Fruit fly (Drosophila melanogaster) whole organism, embryonic: ENCODE measurements around the gene gammaTub37C.

Experiments used
- ATbp ChIP-seq: fragments of 200-800 bp; sonication (Bioruptor generic); optimal IDR thresholded peaks from 2 replicates; lab custom pipeline; 2017; ENCODE audit warnings: missing biosample characterization, mild to moderate bottlenecking, missing genetic modification characterization, missing genetic modification reagents
- BEAF-32 ChIP-seq: fragments of 200-800 bp; sonication (Bioruptor generic); optimal IDR thresholded peaks from 3 replicates; lab custom pipeline; 2017; ENCODE audit warnings: missing biosample characterization, missing genetic modification characterization, mild to moderate bottlenecking, moderate library complexity, missing genetic modification reagents
- CG10979 ChIP-seq: fragments of 200-800 bp; sonication (Bioruptor generic); optimal IDR thresholded peaks from 2 replicates; lab custom pipeline; 2018; ENCODE audit warnings: missing biosample characterization, mild to moderate bottlenecking, missing genetic modification characterization, moderate library complexity
- CG11093 ChIP-seq: fragments of 200-800 bp; sonication (Bioruptor generic); IDR thresholded peaks from 3 replicates; pipeline ENCODE4 v1.3.6; 2022; ENCODE audit warnings: missing biosample characterization, missing genetic modification characterization
- CG12155 ChIP-seq: fragments of 200-800 bp; sonication (Bioruptor generic); optimal IDR thresholded peaks from 3 replicates; lab custom pipeline; 2016; ENCODE audit warnings: missing biosample characterization, missing genetic modification characterization
- CG12659 ChIP-seq: fragments of 200-800 bp; sonication (Bioruptor generic); optimal IDR thresholded peaks from 3 replicates; lab custom pipeline; 2017; ENCODE audit warnings: mild to moderate bottlenecking, missing biosample characterization, missing genetic modification reagents, missing genetic modification characterization
- CG13624 ChIP-seq: fragments of 200-800 bp; sonication (Bioruptor generic); optimal IDR thresholded peaks from 2 replicates; lab custom pipeline; 2016; ENCODE audit warnings: missing biosample characterization, missing genetic modification characterization
- CG15514 ChIP-seq: fragments of 200-800 bp; sonication (Bioruptor generic); optimal IDR thresholded peaks from 3 replicates; lab custom pipeline; 2017; ENCODE audit warnings: missing biosample characterization, missing genetic modification characterization, mild to moderate bottlenecking, moderate library complexity, missing genetic modification reagents
- CG15601 ChIP-seq: fragments of 200-800 bp; sonication (Bioruptor generic); optimal IDR thresholded peaks from 3 replicates; lab custom pipeline; 2019; ENCODE audit warnings: missing biosample characterization, mild to moderate bottlenecking, missing genetic modification characterization, moderate library complexity
- CG16779 ChIP-seq: fragments of 200-800 bp; sonication (Bioruptor generic); IDR thresholded peaks from 2 replicates; pipeline ENCODE4 v1.3.6; 2022; ENCODE audit warnings: missing biosample characterization, missing genetic modification characterization
- CG17186 ChIP-seq: fragments of 200-800 bp; sonication (Bioruptor generic); optimal IDR thresholded peaks from 3 replicates; lab custom pipeline; 2017; ENCODE audit warnings: missing biosample characterization, missing genetic modification reagents, missing genetic modification characterization
- CG17385 ChIP-seq: fragments of 200-800 bp; sonication (Bioruptor generic); optimal IDR thresholded peaks from 3 replicates; lab custom pipeline; 2018; ENCODE audit warnings: missing biosample characterization, mild to moderate bottlenecking, missing genetic modification characterization
- CG1832 ChIP-seq: fragments of 200-800 bp; sonication (Bioruptor generic); optimal IDR thresholded peaks from 2 replicates; lab custom pipeline; 2017; ENCODE audit warnings: missing biosample characterization, mild to moderate bottlenecking, missing genetic modification characterization, inconsistent platforms
- CG3995 ChIP-seq: fragments of 200-800 bp; sonication (Bioruptor generic); optimal IDR thresholded peaks from 3 replicates; lab custom pipeline; 2016; ENCODE audit warnings: missing biosample characterization, missing genetic modification characterization
- CG4617 ChIP-seq: fragments of 200-800 bp; sonication (Bioruptor generic); optimal IDR thresholded peaks from 3 replicates; lab custom pipeline; 2016; ENCODE audit warnings: missing biosample characterization, missing genetic modification characterization, borderline replicate concordance
- CG8089 ChIP-seq: fragments of 200-800 bp; sonication (Bioruptor generic); optimal IDR thresholded peaks from 3 replicates; lab custom pipeline; 2016; ENCODE audit warnings: missing biosample characterization, missing genetic modification characterization
- D19A ChIP-seq: fragments of 200-800 bp; optimal IDR thresholded peaks from 3 replicates; lab custom pipeline; 2019; ENCODE audit warnings: missing biosample characterization, mild to moderate bottlenecking, missing genetic modification characterization, moderate library complexity
- Deaf1 ChIP-seq: fragments of 200-800 bp; optimal IDR thresholded peaks from 3 replicates; lab custom pipeline; 2019; ENCODE audit warnings: missing biosample characterization, mild to moderate bottlenecking, missing genetic modification characterization, moderate library complexity
- Hey ChIP-seq: fragments of 200-800 bp; sonication (Bioruptor generic); optimal IDR thresholded peaks from 3 replicates; lab custom pipeline; 2018; ENCODE audit warnings: missing biosample characterization, mild to moderate bottlenecking, missing genetic modification characterization
- Lim3 ChIP-seq: fragments of 200-800 bp; sonication (Bioruptor generic); IDR thresholded peaks from 2 replicates; pipeline ENCODE4 v1.3.6; 2022; ENCODE audit warnings: missing biosample characterization, missing genetic modification characterization
- MBD-R2 ChIP-seq: fragments of 200-800 bp; sonication (Bioruptor generic); IDR thresholded peaks from 2 replicates; pipeline ENCODE4 v1.3.6; 2022; ENCODE audit warnings: missing biosample characterization, missing genetic modification characterization
- NC2α ChIP-seq: fragments of 200-800 bp; sonication (Bioruptor generic); optimal IDR thresholded peaks from 2 replicates; lab custom pipeline; 2016; ENCODE audit warnings: missing biosample characterization, missing genetic modification characterization
- PHDP ChIP-seq: fragments of 200-800 bp; sonication (Bioruptor generic); optimal IDR thresholded peaks from 3 replicates; lab custom pipeline; 2018; ENCODE audit warnings: missing biosample characterization, mild to moderate bottlenecking, missing genetic modification characterization, moderate library complexity
- Pdp1 ChIP-seq, 2 experiments: fragments of 200-800 bp; sonication (Bioruptor generic); optimal IDR thresholded peaks; 3 replicates each; lab custom pipeline; 2016; ENCODE audit warnings: missing biosample characterization in 2 of 2, missing genetic modification characterization in 2 of 2, mild to moderate bottlenecking in 1 of 2, moderate library complexity in 1 of 2
- Stat92E ChIP-seq, 3 experiments: fragments of >200 bp in 2 of 3; fragments of 200-800 bp in 1 of 3; sonication (Bioruptor generic) in 1 of 3; optimal IDR thresholded peaks; 2 replicates each; lab custom pipeline; 2017 to 2019; ENCODE audit warnings: missing biosample characterization in 3 of 3, missing genetic modification characterization in 3 of 3, mild to moderate bottlenecking in 1 of 3, moderate library complexity in 1 of 3
- amos ChIP-seq: fragments of 200-800 bp; sonication (Bioruptor generic); IDR thresholded peaks from 2 replicates; pipeline ENCODE4 v1.3.6; 2022; ENCODE audit warnings: missing biosample characterization, missing genetic modification characterization; ENCODE audit not compliant: partially characterized antibody
- ato ChIP-seq: fragments of 200-800 bp; sonication (Bioruptor generic); IDR thresholded peaks from 2 replicates; pipeline ENCODE4 v1.3.6; 2022; ENCODE audit warnings: missing biosample characterization, missing genetic modification characterization; ENCODE audit not compliant: partially characterized antibody
- btn ChIP-seq: fragments of 200-800 bp; sonication (Bioruptor generic); optimal IDR thresholded peaks from 2 replicates; lab custom pipeline; 2016; ENCODE audit warnings: missing biosample characterization, missing genetic modification characterization
- crol ChIP-seq: fragments of 200-800 bp; sonication (Bioruptor generic); IDR thresholded peaks from 2 replicates; pipeline ENCODE4 v1.3.6; 2022; ENCODE audit warnings: missing biosample characterization, missing genetic modification characterization
- eve ChIP-seq, 2 experiments: fragments of >200 bp; optimal IDR thresholded peaks; 2 replicates each; lab custom pipeline; 2017; ENCODE audit warnings: missing biosample characterization in 2 of 2, missing genetic modification characterization in 2 of 2
- fd102C ChIP-seq: fragments of 200-800 bp; sonication (Bioruptor generic); optimal IDR thresholded peaks from 2 replicates; lab custom pipeline; 2018; ENCODE audit warnings: missing biosample characterization, mild to moderate bottlenecking, missing genetic modification characterization, moderate library complexity
- mirr ChIP-seq: fragments of 200-800 bp; sonication (Bioruptor generic); optimal IDR thresholded peaks from 3 replicates; lab custom pipeline; 2018; ENCODE audit warnings: missing biosample characterization, mild to moderate bottlenecking, missing genetic modification characterization
- onecut ChIP-seq: fragments of 200-800 bp; sonication (Bioruptor generic); IDR thresholded peaks from 2 replicates; pipeline ENCODE4 v1.3.6; 2022; ENCODE audit warnings: missing biosample characterization, missing genetic modification characterization
- otp ChIP-seq: fragments of 200-800 bp; sonication (Bioruptor generic); IDR thresholded peaks from 3 replicates; pipeline ENCODE4, ENCODE4 v1.3.6; 2022; ENCODE audit warnings: missing biosample characterization, missing genetic modification characterization
- pho ChIP-seq: fragments of 200-800 bp; sonication (Bioruptor generic); optimal IDR thresholded peaks from 2 replicates; lab custom pipeline; 2016; ENCODE audit warnings: missing biosample characterization, missing genetic modification characterization
- pzg ChIP-seq: fragments of 200-800 bp; sonication (Bioruptor generic); optimal IDR thresholded peaks from 3 replicates; lab custom pipeline; 2018; ENCODE audit warnings: missing biosample characterization, mild to moderate bottlenecking, missing genetic modification characterization, moderate library complexity
- repo ChIP-seq: fragments of 200-800 bp; sonication (Bioruptor generic); optimal IDR thresholded peaks from 2 replicates; lab custom pipeline; 2016; ENCODE audit warnings: missing biosample characterization, missing genetic modification characterization
- scrt ChIP-seq: fragments of 200-800 bp; sonication (Bioruptor generic); optimal IDR thresholded peaks from 2 replicates; lab custom pipeline; 2018; ENCODE audit warnings: missing biosample characterization, mild to moderate bottlenecking, missing genetic modification characterization, moderate library complexity
- sens-2 ChIP-seq: fragments of 200-800 bp; sonication (Bioruptor generic); IDR thresholded peaks from 2 replicates; pipeline ENCODE4 v1.3.6; 2022; ENCODE audit warnings: missing biosample characterization, missing genetic modification characterization
- shn ChIP-seq: fragments of 200-800 bp; sonication (Bioruptor generic); optimal IDR thresholded peaks from 3 replicates; lab custom pipeline; 2016; ENCODE audit warnings: missing biosample characterization, missing genetic modification characterization
- slp2 ChIP-seq: fragments of 200-800 bp; sonication (Bioruptor generic); optimal IDR thresholded peaks from 2 replicates; lab custom pipeline; 2016; ENCODE audit warnings: missing biosample characterization, missing genetic modification characterization
- sr ChIP-seq: fragments of 200-800 bp; sonication (Bioruptor generic); IDR thresholded peaks from 3 replicates; pipeline ENCODE4 v1.3.6; 2022; ENCODE audit warnings: missing biosample characterization, missing genetic modification characterization
- stc ChIP-seq: fragments of 200-800 bp; sonication (Bioruptor generic); IDR thresholded peaks from 2 replicates; pipeline ENCODE4 v1.3.6; 2022; ENCODE audit warnings: missing biosample characterization, missing genetic modification characterization
- tap ChIP-seq: fragments of 200-800 bp; optimal IDR thresholded peaks from 3 replicates; lab custom pipeline; 2019; ENCODE audit warnings: missing biosample characterization, mild to moderate bottlenecking, missing genetic modification characterization, moderate library complexity
- tll ChIP-seq, 2 experiments: fragments of 200-800 bp in 1 of 2; fragments of >200 bp in 1 of 2; sonication (Bioruptor generic) in 1 of 2; optimal IDR thresholded peaks; 2 replicates each; lab custom pipeline; 2017 to 2019; ENCODE audit warnings: missing biosample characterization in 2 of 2, missing genetic modification characterization in 2 of 2, mild to moderate bottlenecking in 1 of 2, moderate library complexity in 1 of 2
- tup ChIP-seq: fragments of 200-800 bp; sonication (Bioruptor generic); optimal IDR thresholded peaks from 2 replicates; lab custom pipeline; 2016; ENCODE audit warnings: missing biosample characterization, mild to moderate bottlenecking, missing genetic modification characterization, moderate library complexity
- twi ChIP-seq: fragments of 200-800 bp; optimal IDR thresholded peaks from 2 replicates; lab custom pipeline; 2019; ENCODE audit warnings: missing biosample characterization, mild to moderate bottlenecking, missing genetic modification characterization, moderate library complexity
- vnd ChIP-seq: fragments of 200-800 bp; sonication (Bioruptor generic); IDR thresholded peaks from 3 replicates; pipeline ENCODE4 v1.3.6; 2022; ENCODE audit warnings: missing biosample characterization, missing genetic modification characterization; ENCODE audit not compliant: partially characterized antibody
- yki ChIP-seq: fragments of >200 bp; optimal IDR thresholded peaks from 3 replicates; lab custom pipeline; 2018

Gene gammaTub37C

dm6 chr2L:19158005-19158666 is 27.4 kb downstream of the gammaTub37C start (continued):
- TF ChIP-seq ato (GFP tag; lab: Robert Waterston, UW) = peak; percentile 49; the same call in 1 of the 2 replicates
- TF ChIP-seq Pdp1 (GFP tag; optimal IDR thresholded peaks at IDR 0.05; lab: Kevin White, UChicago) = no peak
- TF ChIP-seq CG16779 (GFP tag; lab: Robert Waterston, UW) = no peak
- no peak for TF ChIP-seq MBD-R2 (GFP tag; lab: Robert Waterston, UW)
- TF ChIP-seq repo (GFP tag; lab: Kevin White, UChicago) = no peak
- peak; percentile 48 for TF ChIP-seq D19A (tag; lab: Kevin White, UChicago)
- no peak for TF ChIP-seq CG8089 (GFP tag; lab: Kevin White, UChicago)
- peak; percentile 78 for TF ChIP-seq scrt (GFP tag; lab: Kevin White, UChicago)
- no peak for TF ChIP-seq vnd
- TF ChIP-seq ATbp = no peak
- peak; percentile 83 for TF ChIP-seq CG1832
- peak; percentile 39; the same call in 1 of the 3 replicates for TF ChIP-seq otp
- TF ChIP-seq crol (GFP tag; lab: Robert Waterston, UW) = no peak
- peak; percentile 60 for TF ChIP-seq CG12155 (GFP tag; lab: Kevin White, UChicago)
- no peak for TF ChIP-seq btn (GFP tag; lab: Kevin White, UChicago)
- no peak for TF ChIP-seq BEAF-32
- TF ChIP-seq Lim3 (GFP tag; lab: Robert Waterston, UW) = no peak
- no peak for TF ChIP-seq shn (GFP tag; lab: Kevin White, UChicago)
- TF ChIP-seq CG17385 = peak; percentile 86
- TF ChIP-seq Stat92E (GFP tag; optimal IDR thresholded peaks at IDR 0.05; lab: Kevin White, UChicago) = peak in 1 of 3 experiments; percentile 80
- no peak for TF ChIP-seq slp2 (GFP tag; lab: Kevin White, UChicago)
- TF ChIP-seq PHDP (tag; lab: Kevin White, UChicago) = no peak
- TF ChIP-seq sens-2 = no peak
- no peak for TF ChIP-seq CG4617 (GFP tag; lab: Kevin White, UChicago)
- peak; percentile 29 for TF ChIP-seq CG12659
- peak; percentile 5 for TF ChIP-seq Hey
- peak; percentile 76 for TF ChIP-seq mirr (GFP tag; lab: Kevin White, UChicago)
- peak; percentile 39 for TF ChIP-seq twi (tag; lab: Kevin White, UChicago)
- TF ChIP-seq onecut (GFP tag; lab: Robert Waterston, UW) = 0 out of 2 replicates have a peak, but pooled peaks have one; percentile 8
- TF ChIP-seq pho = no peak
- TF ChIP-seq pzg (GFP tag; lab: Kevin White, UChicago) = peak; percentile 6
- no peak for TF ChIP-seq CG13624 (GFP tag; lab: Kevin White, UChicago)
- no peak for TF ChIP-seq tll (GFP tag; optimal IDR thresholded peaks at IDR 0.05; lab: Kevin White, UChicago)
- TF ChIP-seq amos (GFP tag; lab: Robert Waterston, UW) = peak; percentile 33; the same call in 1 of the 2 replicates
- TF ChIP-seq tup = no peak
- TF ChIP-seq CG3995 (GFP tag; lab: Kevin White, UChicago) = no peak
- peak; percentile 0 for TF ChIP-seq NC2α
- TF ChIP-seq CG11093 (GFP tag; lab: Robert Waterston, UW) = no peak
- no peak; the same call in 1 of the 2 replicates for TF ChIP-seq stc (GFP tag; lab: Robert Waterston, UW)
- no peak for TF ChIP-seq sr (GFP tag; lab: Robert Waterston, UW)
- peak; percentile 8 for TF ChIP-seq CG10979 (tag; lab: Kevin White, UChicago)
- TF ChIP-seq fd102C = peak; percentile 19
- TF ChIP-seq Deaf1 (tag; lab: Kevin White, UChicago) = peak; percentile 86
- peak; percentile 95 for TF ChIP-seq CG15514
- TF ChIP-seq CG15601 (tag; lab: Kevin White, UChicago) = peak; percentile 5
- TF ChIP-seq CG17186 (GFP tag; lab: Kevin White, UChicago) = no peak
- no peak for TF ChIP-seq eve (GFP tag; optimal IDR thresholded peaks at IDR 0.05; lab: Kevin White, UChicago)
- TF ChIP-seq yki (lab: Kevin White, UChicago) = peak; percentile 52
- no peak for TF ChIP-seq tap (tag; lab: Kevin White, UChicago)
